Worm (Caenorhabditis elegans): ENCODE measurements around the gene col-150.

- no peak for TF ChIP-seq elt-1 (tag; optimal IDR thresholded peaks at IDR 0.05)
- no peak for TF ChIP-seq nhr-237 (tag; optimal IDR thresholded peaks at IDR 0.05)
- no peak for TF ChIP-seq pqm-1 (tag; optimal IDR thresholded peaks at IDR 0.05)
Measured at ce11 chrV:10297099-10297498, 2.6 kb upstream of the col-150 start, which contains the start of gene B0024.4.
